Worm (Caenorhabditis elegans) whole organism, L1 larva: Measurements from ENCODE around the gene srw-36.

ENCODE experiments used
- C16A3.4 ChIP-seq: fragments of 150-350 bp; optimal IDR thresholded peaks from 2 replicates; lab custom pipeline; 2014; ENCODE audit warnings: missing biosample characterization, missing genetic modification characterization
- C34B4.2 ChIP-seq: sonication (generic microtip); optimal IDR thresholded peaks from 2 replicates; lab custom pipeline; 2017; ENCODE audit warnings: mild to moderate bottlenecking, missing genetic modification characterization, missing compliant biosample characterization
- F16B12.6 ChIP-seq: fragments of 150-350 bp; optimal IDR thresholded peaks from 2 replicates; lab custom pipeline; 2014; ENCODE audit warnings: missing biosample characterization, missing genetic modification characterization
- Y116A8C.19 ChIP-seq: sonication (generic microtip); optimal IDR thresholded peaks from 2 replicates; lab custom pipeline; 2016; ENCODE audit warnings: missing compliant biosample characterization, missing genetic modification characterization, borderline replicate concordance
- alr-1 ChIP-seq: fragments of 200-800 bp; sonication (Bioruptor generic); optimal IDR thresholded peaks from 2 replicates; lab custom pipeline; 2018; ENCODE audit warnings: borderline replicate concordance, mild to moderate bottlenecking, missing genetic modification characterization, missing compliant biosample characterization
- blmp-1 ChIP-seq: fragments of 150-350 bp; optimal IDR thresholded peaks from 2 replicates; lab custom pipeline; 2014; ENCODE audit warnings: missing biosample characterization, missing genetic modification characterization
- ceh-63 ChIP-seq: fragments of 200-800 bp; sonication (Bioruptor generic); optimal IDR thresholded peaks from 2 replicates; lab custom pipeline; 2018; ENCODE audit warnings: mild to moderate bottlenecking, missing genetic modification characterization, missing compliant biosample characterization
- ceh-82 ChIP-seq, 3 experiments: fragments of 150-350 bp in 1 of 3; sonication (generic microtip) in 2 of 3; optimal IDR thresholded peaks; 2 replicates each; lab custom pipeline; 2014 to 2017; ENCODE audit warnings: missing biosample characterization in 3 of 3, missing genetic modification characterization in 3 of 3
- ceh-88 ChIP-seq: fragments of 200-800 bp; sonication (Bioruptor generic); IDR thresholded peaks from 2 replicates; pipeline ENCODE4 v1.3.6; 2022; ENCODE audit warnings: missing genetic modification characterization, missing compliant biosample characterization
- dpl-1 ChIP-seq, 3 experiments: fragments of 150-350 bp in 2 of 3; sonication (generic microtip) in 1 of 3; optimal IDR thresholded peaks; 2 replicates each; lab custom pipeline; 2014 to 2017; ENCODE audit warnings: missing biosample characterization in 3 of 3, missing genetic modification characterization in 3 of 3, missing genetic modification reagents in 3 of 3
- dsc-1 ChIP-seq: sonication (generic microtip); optimal IDR thresholded peaks from 2 replicates; lab custom pipeline; 2016; ENCODE audit warnings: mild to moderate bottlenecking, missing genetic modification characterization, missing compliant biosample characterization
- efl-3 ChIP-seq: fragments of 200-800 bp; sonication (Bioruptor generic); optimal IDR thresholded peaks from 2 replicates; lab custom pipeline; 2018; ENCODE audit warnings: mild to moderate bottlenecking, missing genetic modification characterization, missing compliant biosample characterization
- egl-13 ChIP-seq: sonication (generic microtip); optimal IDR thresholded peaks from 2 replicates; lab custom pipeline; 2016; ENCODE audit warnings: missing genotype, missing genetic modification reagents, missing genetic modification characterization, missing compliant biosample characterization
- egl-27 ChIP-seq, 2 experiments: fragments of 150-350 bp in 1 of 2; sonication (generic microtip); optimal IDR thresholded peaks; 3 replicates each; lab custom pipeline; 2017 to 2018; ENCODE audit warnings: missing biosample characterization in 2 of 2, missing genetic modification characterization in 2 of 2, missing genetic modification reagents in 2 of 2
- elt-2 ChIP-seq: sonication (generic microtip); optimal IDR thresholded peaks from 2 replicates; lab custom pipeline; 2016; ENCODE audit warnings: missing genetic modification characterization, mild to moderate bottlenecking, inconsistent platforms, missing compliant biosample characterization, missing genetic modification reagents
- fkh-10 ChIP-seq: sonication (generic microtip); optimal IDR thresholded peaks from 2 replicates; lab custom pipeline; 2017; ENCODE audit warnings: missing biosample characterization, missing genetic modification reagents, missing genetic modification characterization
- fkh-4 ChIP-seq: sonication (generic microtip); optimal IDR thresholded peaks from 2 replicates; lab custom pipeline; 2016; ENCODE audit warnings: missing compliant biosample characterization, missing genetic modification characterization, borderline replicate concordance
- fkh-8 ChIP-seq: sonication (generic microtip); optimal IDR thresholded peaks from 2 replicates; lab custom pipeline; 2016; ENCODE audit warnings: mild to moderate bottlenecking, missing genetic modification characterization, missing compliant biosample characterization
- fos-1 ChIP-seq: fragments of 150-350 bp; optimal IDR thresholded peaks from 2 replicates; lab custom pipeline; 2014; ENCODE audit warnings: missing biosample characterization, missing genetic modification characterization
- hlh-17 ChIP-seq: fragments of 200-800 bp; sonication (Bioruptor generic); optimal IDR thresholded peaks from 2 replicates; lab custom pipeline; 2018; ENCODE audit warnings: missing genetic modification characterization, mild to moderate bottlenecking, missing compliant biosample characterization, moderate library complexity, borderline replicate concordance
- hlh-4 ChIP-seq: sonication (generic microtip); optimal IDR thresholded peaks from 2 replicates; lab custom pipeline; 2016; ENCODE audit warnings: mild to moderate bottlenecking, missing genetic modification characterization, missing compliant biosample characterization
- hpl-2 ChIP-seq: fragments of 150-350 bp; optimal IDR thresholded peaks from 2 replicates; lab custom pipeline; 2014; ENCODE audit warnings: missing biosample characterization, missing genetic modification reagents, missing genetic modification characterization
- jun-1 ChIP-seq: fragments of 150-350 bp; optimal IDR thresholded peaks from 2 replicates; lab custom pipeline; 2014; ENCODE audit warnings: missing biosample characterization, missing genetic modification reagents, missing genetic modification characterization
- lin-14 ChIP-seq: fragments of 200-800 bp; sonication (Bioruptor generic); optimal IDR thresholded peaks from 2 replicates; lab custom pipeline; 2018; ENCODE audit warnings: mild to moderate bottlenecking, missing genetic modification characterization, moderate library complexity, missing compliant biosample characterization
- lin-15B ChIP-seq: fragments of 150-350 bp; sonication (generic microtip); optimal IDR thresholded peaks from 3 replicates; lab custom pipeline; 2014; ENCODE audit warnings: missing biosample characterization, missing genetic modification characterization
- lir-3 ChIP-seq: sonication (generic microtip); optimal IDR thresholded peaks from 2 replicates; lab custom pipeline; 2016; ENCODE audit warnings: mild to moderate bottlenecking, missing genetic modification characterization, moderate library complexity, missing compliant biosample characterization; ENCODE audit not compliant: poor library complexity
- lsy-2 ChIP-seq, 2 experiments: fragments of 150-350 bp; optimal IDR thresholded peaks; 2 replicates each; lab custom pipeline; 2014; ENCODE audit warnings: missing biosample characterization in 2 of 2, missing genetic modification characterization in 2 of 2
- mab-9 ChIP-seq: fragments of 200-800 bp; sonication (Bioruptor generic); IDR thresholded peaks from 2 replicates; pipeline ENCODE4 v1.3.6; 2022; ENCODE audit warnings: missing genetic modification reagents, missing genetic modification characterization, missing compliant biosample characterization
- nhr-20 ChIP-seq: sonication (generic microtip); optimal IDR thresholded peaks from 2 replicates; lab custom pipeline; 2016; ENCODE audit warnings: mild to moderate bottlenecking, missing genetic modification characterization, missing compliant biosample characterization
- nhr-28 ChIP-seq: fragments of 150-350 bp; optimal IDR thresholded peaks from 2 replicates; lab custom pipeline; 2014; ENCODE audit warnings: missing biosample characterization, missing genetic modification characterization
- nhr-47 ChIP-seq: sonication (generic microtip); optimal IDR thresholded peaks from 2 replicates; lab custom pipeline; 2016; ENCODE audit warnings: mild to moderate bottlenecking, missing genetic modification characterization, moderate library complexity, missing compliant biosample characterization
- nhr-71 ChIP-seq: sonication (generic microtip); optimal IDR thresholded peaks from 2 replicates; lab custom pipeline; 2016; ENCODE audit warnings: mild to moderate bottlenecking, missing genetic modification characterization, moderate library complexity, missing compliant biosample characterization
- nhr-77 ChIP-seq: fragments of 150-350 bp; optimal IDR thresholded peaks from 2 replicates; lab custom pipeline; 2014; ENCODE audit warnings: missing biosample characterization, missing genetic modification characterization
- nhr-85 ChIP-seq: sonication (generic microtip); peaks from one replicate; lab custom pipeline; 2016; ENCODE audit warnings: missing genetic modification characterization, inconsistent platforms, missing compliant biosample characterization
- nhr-90 ChIP-seq: sonication (generic microtip); optimal IDR thresholded peaks from 2 replicates; lab custom pipeline; 2016; ENCODE audit warnings: mild to moderate bottlenecking, missing genetic modification characterization, missing compliant biosample characterization; ENCODE audit not compliant: poor library complexity
- pax-3 ChIP-seq: fragments of 200-800 bp; sonication (Bioruptor generic); optimal IDR thresholded peaks from 2 replicates; lab custom pipeline; 2018; ENCODE audit warnings: mild to moderate bottlenecking, missing genetic modification characterization, moderate library complexity, missing compliant biosample characterization
- pqm-1 ChIP-seq: sonication (generic microtip); optimal IDR thresholded peaks from 3 replicates; lab custom pipeline; 2017; ENCODE audit warnings: missing biosample characterization, missing genetic modification characterization
- skn-1 ChIP-seq: fragments of 150-350 bp; optimal IDR thresholded peaks from 2 replicates; lab custom pipeline; 2014; ENCODE audit warnings: missing biosample characterization, missing genetic modification characterization
- snpc-4 ChIP-seq: fragments of 150-350 bp; optimal IDR thresholded peaks from 2 replicates; lab custom pipeline; 2014; ENCODE audit warnings: missing biosample characterization, missing genetic modification characterization
- snu-23 ChIP-seq: sonication (generic microtip); optimal IDR thresholded peaks from 2 replicates; lab custom pipeline; 2016; ENCODE audit warnings: missing genetic modification characterization, missing compliant biosample characterization
- sptf-1 ChIP-seq: fragments of 150-350 bp; optimal IDR thresholded peaks from 2 replicates; lab custom pipeline; 2014; ENCODE audit warnings: missing biosample characterization, missing genetic modification characterization
- swsn-7 ChIP-seq: sonication (generic microtip); optimal IDR thresholded peaks from 2 replicates; lab custom pipeline; 2016; ENCODE audit warnings: missing genetic modification characterization, missing compliant biosample characterization
- unc-130 ChIP-seq: fragments of 150-350 bp; optimal IDR thresholded peaks from 2 replicates; lab custom pipeline; 2017; ENCODE audit warnings: missing biosample characterization, missing genetic modification characterization, inconsistent platforms
- unc-30 ChIP-seq: sonication (generic microtip); optimal IDR thresholded peaks from 2 replicates; lab custom pipeline; 2017; ENCODE audit warnings: missing biosample characterization, missing genetic modification characterization
- unc-98 ChIP-seq: fragments of 200-800 bp; sonication (Bioruptor generic); IDR thresholded peaks from 2 replicates; pipeline ENCODE4 v1.3.6; 2022; ENCODE audit warnings: missing genetic modification characterization, missing compliant biosample characterization
- zag-1 ChIP-seq: fragments of 150-350 bp; optimal IDR thresholded peaks from 2 replicates; lab custom pipeline; 2014; ENCODE audit warnings: missing biosample characterization, missing genetic modification characterization
- zip-4 ChIP-seq: fragments of 200-800 bp; sonication (Bioruptor generic); optimal IDR thresholded peaks from 2 replicates; lab custom pipeline; 2018; ENCODE audit warnings: mild to moderate bottlenecking, missing genetic modification characterization, moderate library complexity, missing compliant biosample characterization
- ztf-11 ChIP-seq, 2 experiments: sonication (generic microtip); optimal IDR thresholded peaks; 2 replicates each; lab custom pipeline; 2016 to 2017; ENCODE audit warnings: missing genetic modification characterization in 2 of 2, missing biosample characterization in 1 of 2, missing compliant biosample characterization in 1 of 2

The srw-36 gene

DNA sequence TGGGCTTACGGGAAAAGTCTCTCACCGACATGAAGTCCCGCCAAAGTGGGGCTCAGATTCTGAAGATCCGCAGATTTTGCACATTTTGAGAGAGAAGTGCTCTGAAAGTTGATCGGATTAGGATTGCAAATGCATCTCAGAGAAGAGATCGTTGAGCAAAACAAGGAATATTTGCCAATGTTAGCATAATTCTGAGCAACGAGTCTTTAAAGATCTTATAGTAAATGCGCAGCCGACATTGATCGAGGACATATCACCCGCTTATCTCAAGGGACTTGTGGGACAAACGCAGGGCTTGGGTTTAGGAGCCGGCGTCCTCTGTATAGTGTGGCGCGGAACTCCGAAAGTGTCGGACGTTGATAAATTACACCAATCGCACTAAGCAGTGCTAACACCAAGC, 40.8 kb downstream of the srw-36 start, which contains the start of gene nhr-112:
TSS of gene nhr-112 (minus strand) at position 101 of the 400 bp plus-strand sequence.
- TF ChIP-seq sptf-1 (tag; lab: Kevin White, UChicago) (no peak), Y116A8C.19 (tag; lab: Kevin White, UChicago) (no peak), dsc-1 (tag; lab: Kevin White, UChicago) (no peak), mab-9 (GFP tag; lab: Robert Waterston, UW) (no peak), pax-3 (tag; lab: Kevin White, UChicago) (no peak), fkh-4 (tag; lab: Kevin White, UChicago) (no peak), snpc-4 (tag; lab: Kevin White, UChicago) (no peak), ceh-63 (GFP tag; lab: Kevin White, UChicago) (no peak)

DNA sequence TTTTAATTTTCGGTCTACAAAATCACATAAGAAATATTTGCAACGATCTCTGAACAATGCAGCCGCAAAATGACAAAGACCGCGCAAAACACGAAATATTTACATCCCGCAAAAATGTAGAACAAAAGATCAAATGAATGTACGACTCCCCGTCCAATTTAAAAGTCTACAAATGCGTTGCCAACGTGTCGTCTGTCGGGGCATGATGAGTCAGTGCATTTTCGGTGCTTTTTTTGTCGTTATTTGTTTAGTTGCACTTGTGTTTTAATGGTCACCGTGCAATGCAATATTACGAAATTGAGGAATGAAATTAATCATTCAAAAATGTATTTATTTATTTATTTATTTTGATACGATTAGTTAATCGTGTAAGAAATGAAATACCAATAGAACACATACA, 41.6 kb downstream of the srw-36 start:
- TF ChIP-seq fkh-8 (tag; lab: Kevin White, UChicago) (no peak), elt-2 (tag; lab: Kevin White, UChicago) (no peak), efl-3 (GFP tag; lab: Kevin White, UChicago) (no peak), alr-1 (tag; lab: Kevin White, UChicago) (no peak), swsn-7 (tag; lab: Kevin White, UChicago) (no peak), zag-1 (no peak), lsy-2 (tag; optimal IDR thresholded peaks at IDR 0.05; lab: Kevin White, UChicago) (no peak), lin-14 (GFP tag; lab: Kevin White, UChicago) (no peak), F16B12.6 (no peak), skn-1 (tag; lab: Kevin White, UChicago) (peak; percentile 8), ceh-88 (GFP tag; lab: Robert Waterston, UW) (no peak), lin-15B (tag; lab: Kevin White, UChicago) (no peak), egl-27 (tag; optimal IDR thresholded peaks at IDR 0.05; lab: Kevin White, UChicago) (peak in 1 of 2 experiments; percentile 17), nhr-20 (peak; percentile 25)

DNA sequence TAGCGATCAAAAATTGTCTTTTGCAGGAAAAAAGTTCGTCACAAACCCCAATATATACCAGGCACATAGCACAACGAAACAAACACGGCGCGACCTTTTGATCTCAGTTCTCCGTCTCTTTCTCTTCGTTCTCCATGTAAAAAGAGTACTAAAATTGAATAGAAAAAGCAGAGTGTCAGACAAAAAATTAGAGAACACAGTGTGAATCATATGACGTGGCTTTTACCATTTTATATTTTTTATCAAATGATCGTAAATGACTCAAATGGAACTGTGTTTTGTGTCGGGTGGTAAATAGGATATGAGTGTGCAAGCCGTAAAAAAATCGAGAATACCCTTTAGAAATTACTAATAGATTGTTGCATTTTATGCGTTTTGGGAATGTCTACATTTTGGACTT, 43.0 kb downstream of the srw-36 start:
- TF ChIP-seq elt-2 (tag; lab: Kevin White, UChicago) = peak; percentile 65
- no peak for TF ChIP-seq skn-1 (tag; lab: Kevin White, UChicago)
- TF ChIP-seq pqm-1 = no peak
- no peak for TF ChIP-seq unc-98 (GFP tag; lab: Robert Waterston, UW)
- TF ChIP-seq ztf-11 (tag; optimal IDR thresholded peaks at IDR 0.05; lab: Kevin White, UChicago) = no peak
- no peak for TF ChIP-seq hpl-2 (GFP tag; lab: Kevin White, UChicago)
- TF ChIP-seq jun-1 (tag; lab: Kevin White, UChicago) = peak; percentile 23
- TF ChIP-seq nhr-71 (tag; lab: Kevin White, UChicago) = peak; percentile 45
- no peak for TF ChIP-seq C16A3.4 (tag; lab: Kevin White, UChicago)
- no peak for TF ChIP-seq zip-4 (GFP tag; lab: Kevin White, UChicago)
- no peak for TF ChIP-seq C34B4.2 (tag; lab: Kevin White, UChicago)
- no peak for TF ChIP-seq nhr-28 (tag; lab: Kevin White, UChicago)
- no peak for TF ChIP-seq fkh-8 (tag; lab: Kevin White, UChicago)
- no peak for TF ChIP-seq nhr-77 (tag; lab: Kevin White, UChicago)
- TF ChIP-seq fkh-10 (GFP tag; lab: Kevin White, UChicago) = no peak
- TF ChIP-seq ceh-88 (GFP tag; lab: Robert Waterston, UW) = no peak
- no peak for TF ChIP-seq unc-30 (tag; lab: Kevin White, UChicago)
- TF ChIP-seq ceh-82 (tag; optimal IDR thresholded peaks at IDR 0.05; lab: Kevin White, UChicago) = peak in 1 of 3 experiments; percentile 31
- no peak for TF ChIP-seq hlh-17 (GFP tag; lab: Kevin White, UChicago)
- no peak for TF ChIP-seq nhr-47 (tag; lab: Kevin White, UChicago)
- TF ChIP-seq dpl-1 (GFP tag; optimal IDR thresholded peaks at IDR 0.05; lab: Kevin White, UChicago) = no peak
- no peak for TF ChIP-seq blmp-1 (tag; lab: Kevin White, UChicago)
- no peak for TF ChIP-seq nhr-90 (tag; lab: Kevin White, UChicago)
- TF ChIP-seq nhr-20 = peak; percentile 58
- no peak for TF ChIP-seq egl-13 (tag; lab: Kevin White, UChicago)
- no peak for TF ChIP-seq fos-1 (tag; lab: Kevin White, UChicago)
- TF ChIP-seq lir-3 (tag; lab: Kevin White, UChicago) = no peak
- TF ChIP-seq unc-130 (tag; lab: Kevin White, UChicago) = no peak
- TF ChIP-seq snpc-4 (tag; lab: Kevin White, UChicago) = no peak
- TF ChIP-seq hlh-4 (tag; lab: Kevin White, UChicago) = no peak
- TF ChIP-seq nhr-85 (tag; lab: Kevin White, UChicago) = peak; percentile 22
- no peak for TF ChIP-seq snu-23
- TF ChIP-seq F16B12.6 = no peak
